Fruit fly (Drosophila melanogaster): ENCODE results near the gene msn.

msn gene

dm6 chr3L:2570269-2570723 is 16.0 kb downstream of the msn start (continued):
- peak; percentile 81 for TF ChIP-seq CG6276 (GFP tag; optimal IDR thresholded peaks at IDR 0.05)
- peak; percentile 88 for TF ChIP-seq CG8119 (GFP tag; IDR thresholded peaks at IDR 0.05)
- peak; percentile 79 for TF ChIP-seq Ets21C (GFP tag; optimal IDR thresholded peaks at IDR 0.05)
- TF ChIP-seq Blimp-1 (GFP tag; optimal IDR thresholded peaks at IDR 0.05): no peak
- peak; percentile 79 for TF ChIP-seq OdsH (GFP tag; optimal IDR thresholded peaks at IDR 0.05)
- peak; percentile 60 for TF ChIP-seq dsx (GFP tag; optimal IDR thresholded peaks at IDR 0.05; ENCODE audit: poor library complexity, severe bottlenecking)
- TF ChIP-seq CG11762 (GFP tag; optimal IDR thresholded peaks at IDR 0.05; ENCODE audit: insufficient read depth): peak; percentile 83
- TF ChIP-seq CG8632 (GFP tag; optimal IDR thresholded peaks at IDR 0.05): peak; percentile 79
- TF ChIP-seq dac (GFP tag; optimal IDR thresholded peaks at IDR 0.05): peak; percentile 7
- TF ChIP-seq CG6808 (GFP tag; optimal IDR thresholded peaks at IDR 0.05): peak; percentile 60
- peak; percentile 49 to 55 for TF ChIP-seq salr (GFP tag; optimal IDR thresholded peaks at IDR 0.05)
- TF ChIP-seq Sox15 (GFP tag; optimal IDR thresholded peaks at IDR 0.05): peak; percentile 65
- TF ChIP-seq lz (GFP tag; optimal IDR thresholded peaks at IDR 0.05): peak; percentile 87
- TF ChIP-seq fd59A (GFP tag; optimal IDR thresholded peaks at IDR 0.05): peak; percentile 51
- peak; percentile 59 for TF ChIP-seq CG1621 (tag; optimal IDR thresholded peaks at IDR 0.05)
- peak; percentile 79 for TF ChIP-seq CG3919 (GFP tag; optimal IDR thresholded peaks at IDR 0.05)
- peak; percentile 70 for TF ChIP-seq CG32006 (GFP tag; optimal IDR thresholded peaks at IDR 0.05)
- peak; percentile 42 for TF ChIP-seq spab (GFP tag; optimal IDR thresholded peaks at IDR 0.05)
- peak; percentile 45 for TF ChIP-seq CG3032 (tag; optimal IDR thresholded peaks at IDR 0.05)

dm6 chr3L:2568274-2568673 is 18.1 kb downstream of the msn start:
- TF ChIP-seq CG9139 (GFP tag; optimal IDR thresholded peaks at IDR 0.05): peak; percentile 9
- no peak for TF ChIP-seq CG3919 (GFP tag; optimal IDR thresholded peaks at IDR 0.05)
- peak in 1 of 2 experiments; percentile 57 for TF ChIP-seq ss (GFP tag; optimal IDR thresholded peaks at IDR 0.05)
- TF ChIP-seq Met (GFP tag; optimal IDR thresholded peaks at IDR 0.05): no peak
- TF ChIP-seq CG6163 (GFP tag; IDR thresholded peaks at IDR 0.05): 0 out of 3 replicates have a peak, but pooled peaks have one; percentile 10
- TF ChIP-seq Hr38 (GFP tag; optimal IDR thresholded peaks at IDR 0.05): no peak
- TF ChIP-seq CG11762 (GFP tag; optimal IDR thresholded peaks at IDR 0.05; ENCODE audit: insufficient read depth): no peak
- TF ChIP-seq Sox14 (GFP tag; optimal IDR thresholded peaks at IDR 0.05): peak; percentile 72
- TF ChIP-seq dsx (GFP tag; optimal IDR thresholded peaks at IDR 0.05; ENCODE audit: poor library complexity, severe bottlenecking): peak; percentile 48
- TF ChIP-seq svp (GFP tag): peak; percentile 47
- no peak for TF ChIP-seq salr (GFP tag; optimal IDR thresholded peaks at IDR 0.05)
- peak; percentile 19 for TF ChIP-seq CG6808 (GFP tag; optimal IDR thresholded peaks at IDR 0.05)
- 0 out of 3 replicates have a peak, but pooled peaks have one; percentile 5 for TF ChIP-seq eg (GFP tag; IDR thresholded peaks at IDR 0.05)
- TF ChIP-seq dac (GFP tag; optimal IDR thresholded peaks at IDR 0.05): no peak
- no peak for TF ChIP-seq Smox (GFP tag; optimal IDR thresholded peaks at IDR 0.05)
- no peak for TF ChIP-seq CG11294 (GFP tag; IDR thresholded peaks at IDR 0.05)
- no peak for TF ChIP-seq Gug (GFP tag; IDR thresholded peaks at IDR 0.05)
- TF ChIP-seq Eip78C (GFP tag): peak; percentile 47
- no peak for TF ChIP-seq net (GFP tag; optimal IDR thresholded peaks at IDR 0.05)
- peak; percentile 32 for TF ChIP-seq Lpt (GFP tag; optimal IDR thresholded peaks at IDR 0.05)
- no peak for TF ChIP-seq CG6276 (GFP tag; optimal IDR thresholded peaks at IDR 0.05)
- TF ChIP-seq CG15336 (GFP tag; IDR thresholded peaks at IDR 0.05): 0 out of 2 replicates have a peak, but pooled peaks have one; percentile 14
- TF ChIP-seq CG34406 (GFP tag; optimal IDR thresholded peaks at IDR 0.05): no peak

- TF ChIP-seq CG11762 (GFP tag; optimal IDR thresholded peaks at IDR 0.05; ENCODE audit: insufficient read depth): no peak
- TF ChIP-seq CG16779 (tag; optimal IDR thresholded peaks at IDR 0.05): no peak
- TF ChIP-seq Gug (GFP tag; IDR thresholded peaks at IDR 0.05): no peak
- TF ChIP-seq fkh (GFP tag; optimal IDR thresholded peaks at IDR 0.05): no peak
- TF ChIP-seq esn (GFP tag; optimal IDR thresholded peaks at IDR 0.05): no peak
- TF ChIP-seq Sox102F (GFP tag; optimal IDR thresholded peaks at IDR 0.05): no peak
- TF ChIP-seq Hr4 (GFP tag; optimal IDR thresholded peaks at IDR 0.05): no peak
- TF ChIP-seq CG8632 (GFP tag; optimal IDR thresholded peaks at IDR 0.05): no peak
- no peak for TF ChIP-seq net (GFP tag; optimal IDR thresholded peaks at IDR 0.05)
- no peak for TF ChIP-seq Blimp-1 (GFP tag; optimal IDR thresholded peaks at IDR 0.05)
- TF ChIP-seq CG6808 (GFP tag; optimal IDR thresholded peaks at IDR 0.05): peak; percentile 67
- no peak for TF ChIP-seq CG6276 (GFP tag; optimal IDR thresholded peaks at IDR 0.05)
- no peak for TF ChIP-seq CG6163 (GFP tag; IDR thresholded peaks at IDR 0.05)
- no peak for TF ChIP-seq CG15336 (GFP tag; IDR thresholded peaks at IDR 0.05)
- no peak for TF ChIP-seq lz (GFP tag; optimal IDR thresholded peaks at IDR 0.05)
- no peak for TF ChIP-seq fd59A (GFP tag; optimal IDR thresholded peaks at IDR 0.05)
- no peak for TF ChIP-seq CG8319 (GFP tag; optimal IDR thresholded peaks at IDR 0.05)
- TF ChIP-seq Eip93F (GFP tag; optimal IDR thresholded peaks at IDR 0.05): no peak
- no peak for TF ChIP-seq Sox15 (GFP tag; optimal IDR thresholded peaks at IDR 0.05)
- TF ChIP-seq CG4318 (GFP tag; optimal IDR thresholded peaks at IDR 0.05): no peak
- TF ChIP-seq CG9139 (GFP tag; optimal IDR thresholded peaks at IDR 0.05): peak; percentile 24
- TF ChIP-seq CG3032 (tag; optimal IDR thresholded peaks at IDR 0.05): no peak
- no peak for TF ChIP-seq Sox14 (GFP tag; optimal IDR thresholded peaks at IDR 0.05)
- TF ChIP-seq CG8119 (GFP tag; IDR thresholded peaks at IDR 0.05): no peak
- TF ChIP-seq Hr39 (GFP tag; optimal IDR thresholded peaks at IDR 0.05): no peak
- no peak for TF ChIP-seq CG32006 (GFP tag; optimal IDR thresholded peaks at IDR 0.05)
These were observed 19.2 kb downstream of the msn start for dm6 chr3L:2567050-2567609.
